Worm (Caenorhabditis elegans): Measurements from ENCODE around the gene ZC204.12.
"Not testable (repeated sequence)": the region's sequence is repeated elsewhere in the genome, so short reads cannot be mapped to it uniquely, and the experiment has no call there.

The ZC204.12 gene

DNA sequence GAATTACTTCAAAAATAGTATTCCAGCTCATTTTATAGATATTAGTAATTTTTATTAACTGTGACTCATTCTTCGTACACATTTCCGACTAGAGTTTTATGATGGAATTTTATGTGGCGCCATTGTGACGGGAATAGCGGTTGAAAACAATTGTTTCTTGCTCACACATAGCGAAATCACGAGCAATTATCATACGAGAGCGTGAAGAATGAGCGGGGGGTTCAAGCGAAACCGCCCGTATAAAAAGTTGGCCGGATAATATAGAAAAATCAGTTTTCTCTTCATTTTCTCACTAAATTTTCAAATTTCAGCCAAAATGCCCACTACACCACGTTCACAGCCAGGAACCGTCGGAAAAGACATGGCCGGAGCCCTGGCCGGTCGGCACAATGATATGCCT lies 23.6 kb downstream of the ZC204.12 start, which contains the start of gene C08E3.1:
TSS of gene C08E3.1 (plus strand) at position 301 of the 400 bp plus-strand sequence.
- not testable (repeated sequence) for TF ChIP-seq daf-12 (tag; optimal IDR thresholded peaks at IDR 0.05); php-3 (GFP tag; IDR thresholded peaks at IDR 0.05); lsy-2 (tag; optimal IDR thresholded peaks at IDR 0.05)

DNA sequence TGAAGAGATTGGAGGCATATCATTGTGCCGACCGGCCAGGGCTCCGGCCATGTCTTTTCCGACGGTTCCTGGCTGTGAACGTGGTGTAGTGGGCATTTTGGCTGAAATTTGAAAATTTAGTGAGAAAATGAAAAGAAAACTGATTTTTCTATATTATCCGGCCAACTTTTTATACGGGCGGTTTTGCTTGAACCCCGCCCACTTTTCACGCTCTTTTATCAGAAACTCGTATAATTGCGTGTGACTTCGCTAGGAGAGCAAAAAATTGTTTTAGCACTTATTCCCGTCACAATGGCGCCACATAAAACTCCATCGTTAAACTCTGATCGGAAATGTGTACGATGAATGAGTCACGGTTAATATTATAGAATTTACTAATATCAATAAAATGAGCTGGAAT lies 24.9 kb downstream of the ZC204.12 start, which contains the start of gene C08E3.13:
TSS of gene C08E3.13 (minus strand) at position 101 of the 400 bp plus-strand sequence.
- not testable (repeated sequence) for TF ChIP-seq lin-39 (tag; optimal IDR thresholded peaks at IDR 0.05); F49E8.2 (tag; optimal IDR thresholded peaks at IDR 0.05; ENCODE audit: borderline replicate concordance); mxl-2 (GFP tag; conservative IDR thresholded peaks at IDR 0.05)

DNA sequence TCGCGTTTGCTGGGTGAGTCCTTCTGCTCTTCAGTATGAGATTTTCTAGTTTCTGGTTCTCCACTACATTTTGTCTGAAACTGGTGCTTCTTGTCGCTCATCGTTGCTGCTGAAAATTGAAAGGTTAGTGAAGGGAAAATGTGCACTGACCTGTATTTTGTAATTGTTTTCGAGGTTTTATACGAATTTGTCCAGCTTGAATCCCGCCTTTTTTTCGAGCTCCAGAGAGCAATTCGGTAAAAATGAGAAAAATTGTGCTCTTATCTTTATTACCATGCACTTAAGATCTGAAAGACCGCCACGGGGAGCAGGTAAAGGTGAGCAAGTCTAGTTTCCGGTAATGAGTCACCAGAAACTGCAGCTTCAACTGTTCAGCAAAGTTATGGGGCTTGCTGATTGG lies 29.3 kb downstream of the ZC204.12 start, which contains the start of gene C08E3.15:
TSS of gene C08E3.15 (minus strand) at position 101 of the 400 bp plus-strand sequence.
- TF ChIP-seq spr-3 (GFP tag; optimal IDR thresholded peaks at IDR 0.05); tra-1 (GFP tag; IDR thresholded peaks at IDR 0.05); F26F4.8 (GFP tag; conservative IDR thresholded peaks at IDR 0.05): not testable (repeated sequence)

DNA sequence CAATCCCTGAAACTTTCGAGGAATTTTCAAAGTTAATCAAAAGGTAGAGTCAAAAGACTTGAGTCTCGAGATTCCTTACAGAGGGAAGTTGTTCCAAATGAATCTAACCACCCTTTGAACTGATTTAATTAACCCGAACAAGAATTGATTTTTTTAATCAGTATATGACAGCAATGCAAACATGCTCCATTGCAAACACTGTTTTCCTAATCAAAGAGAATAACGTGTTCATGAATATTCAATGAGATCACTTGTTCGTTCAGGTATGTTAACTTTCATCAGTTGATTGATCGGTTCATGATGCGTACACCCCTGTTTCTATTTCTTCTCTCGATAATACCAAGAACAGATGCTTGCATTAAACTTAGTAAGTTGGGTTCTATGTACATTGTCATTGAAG lies 31.4 kb downstream of the ZC204.12 start, which contains the start of gene C08E3.14:
TSS of gene C08E3.14 (plus strand) at position 301 of the 400 bp plus-strand sequence.
- no peak for TF ChIP-seq ceh-62 (tag; optimal IDR thresholded peaks at IDR 0.05)
- no peak for TF ChIP-seq nhr-76 (tag; optimal IDR thresholded peaks at IDR 0.05)
- no peak for TF ChIP-seq lin-15B (tag; optimal IDR thresholded peaks at IDR 0.05)
- no peak for TF ChIP-seq nhr-111 (GFP tag; optimal IDR thresholded peaks at IDR 0.05)
- TF ChIP-seq egl-27 (tag; optimal IDR thresholded peaks at IDR 0.05): no peak
- no peak for TF ChIP-seq dmd-6 (GFP tag; IDR thresholded peaks at IDR 0.05)
- no peak for TF ChIP-seq aly-2 (tag; optimal IDR thresholded peaks at IDR 0.05)
- TF ChIP-seq fos-1 (tag; optimal IDR thresholded peaks at IDR 0.05): no peak
- no peak for TF ChIP-seq daf-8 (GFP tag; IDR thresholded peaks at IDR 0.05)
- TF ChIP-seq unc-39 (tag; optimal IDR thresholded peaks at IDR 0.05): no peak
- no peak for TF ChIP-seq hlh-11 (tag; optimal IDR thresholded peaks at IDR 0.05)
- TF ChIP-seq ceh-32 (tag; optimal IDR thresholded peaks at IDR 0.05; ENCODE audit: poor library complexity): no peak
- TF ChIP-seq attf-4 (tag; optimal IDR thresholded peaks at IDR 0.05): no peak
- no peak for TF ChIP-seq snpc-4 (tag; optimal IDR thresholded peaks at IDR 0.05)
- no peak for TF ChIP-seq pha-4 (GFP tag; IDR thresholded peaks at IDR 0.05)
- TF ChIP-seq pha-4 (tag; optimal IDR thresholded peaks at IDR 0.05): no peak
- TF ChIP-seq sdz-12 (GFP tag; optimal IDR thresholded peaks at IDR 0.05): no peak
- no peak for TF ChIP-seq daf-12 (tag; optimal IDR thresholded peaks at IDR 0.05)
- no peak for TF ChIP-seq madf-9 (GFP tag; conservative IDR thresholded peaks at IDR 0.05)
- no peak for TF ChIP-seq aha-1 (tag)

DNA sequence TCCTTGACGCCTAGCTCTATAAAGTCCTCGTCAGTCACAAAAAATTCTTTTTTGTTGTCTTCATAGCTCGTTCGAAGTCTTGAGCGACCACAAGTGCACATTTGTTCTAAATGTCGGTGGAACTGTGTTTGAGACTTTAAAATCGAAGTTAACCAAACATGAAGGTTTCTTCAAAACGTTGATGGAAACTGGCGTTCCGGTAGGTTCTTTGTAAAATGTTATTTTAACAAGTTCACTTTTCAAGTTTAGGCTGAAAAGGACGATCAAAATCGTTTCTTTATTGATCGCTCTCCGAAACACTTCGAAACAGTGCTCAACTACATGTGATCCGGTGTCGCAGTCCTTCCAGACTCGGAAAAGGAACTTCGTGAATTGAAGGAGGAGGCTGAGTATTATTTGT lies 32.5 kb downstream of the ZC204.12 start, which contains the start of gene fbxa-160:
TSS of gene fbxa-160 (minus strand) at position 101 of the 400 bp plus-strand sequence.
- TF ChIP-seq F10B5.3 (tag; optimal IDR thresholded peaks at IDR 0.05): no peak
- no peak for TF ChIP-seq F37D6.2 (tag; optimal IDR thresholded peaks at IDR 0.05)
- TF ChIP-seq dpl-1 (GFP tag; optimal IDR thresholded peaks at IDR 0.05): no peak
- no peak for TF ChIP-seq mep-1 (tag; optimal IDR thresholded peaks at IDR 0.05)
- TF ChIP-seq nhr-237 (tag; optimal IDR thresholded peaks at IDR 0.05): no peak
- no peak for TF ChIP-seq ceh-32 (tag; optimal IDR thresholded peaks at IDR 0.05; ENCODE audit: poor library complexity)
- no peak for TF ChIP-seq nhr-76 (tag; optimal IDR thresholded peaks at IDR 0.05)
- no peak for TF ChIP-seq skn-1 (tag; optimal IDR thresholded peaks at IDR 0.05)
- TF ChIP-seq nhr-10 (tag; optimal IDR thresholded peaks at IDR 0.05): no peak
- TF ChIP-seq nhr-11 (tag; optimal IDR thresholded peaks at IDR 0.05): no peak
- TF ChIP-seq dve-1 (tag; optimal IDR thresholded peaks at IDR 0.05; ENCODE audit: insufficient read depth): no peak
- TF ChIP-seq unc-62 (GFP tag; optimal IDR thresholded peaks at IDR 0.05 in 1 of 2): no peak
- no peak for TF ChIP-seq unc-62 (tag; optimal IDR thresholded peaks at IDR 0.05)
- no peak for TF ChIP-seq zip-2 (tag; optimal IDR thresholded peaks at IDR 0.05)
- TF ChIP-seq nhr-111 (GFP tag; optimal IDR thresholded peaks at IDR 0.05): no peak
- no peak for TF ChIP-seq gei-8 (GFP tag; optimal IDR thresholded peaks at IDR 0.05)
- no peak for TF ChIP-seq lin-13 (GFP tag; optimal IDR thresholded peaks at IDR 0.05)
- no peak for TF ChIP-seq Y75B8A.6 (GFP tag; IDR thresholded peaks at IDR 0.05)
- no peak for TF ChIP-seq rbr-2 (tag; optimal IDR thresholded peaks at IDR 0.05)
- TF ChIP-seq fos-1 (tag; optimal IDR thresholded peaks at IDR 0.05): no peak
